Worm (Caenorhabditis elegans) whole organism, L2 larva: Measurements from ENCODE around the gene R13A1.3.

Experiments used
- C34F6.9 ChIP-seq: fragments of 150-350 bp; optimal IDR thresholded peaks from 2 replicates; lab custom pipeline; 2014; ENCODE audit warnings: missing biosample characterization, missing genetic modification characterization
- F13H6.1 ChIP-seq: sonication (generic microtip); optimal IDR thresholded peaks from 2 replicates; lab custom pipeline; 2016; ENCODE audit warnings: missing genetic modification characterization, missing compliant biosample characterization
- R02D3.7 ChIP-seq: fragments of 150-350 bp; optimal IDR thresholded peaks from 2 replicates; lab custom pipeline; 2014; ENCODE audit warnings: missing biosample characterization, missing genetic modification characterization
- Y55F3AM.14 ChIP-seq: fragments of 200-800 bp; sonication (Bioruptor generic); optimal IDR thresholded peaks from 2 replicates; lab custom pipeline; 2018; ENCODE audit warnings: mild to moderate bottlenecking, missing genetic modification characterization, missing compliant biosample characterization
- ZK546.5 ChIP-seq: sonication (generic microtip); optimal IDR thresholded peaks from 2 replicates; lab custom pipeline; 2017; ENCODE audit warnings: missing biosample characterization, missing genetic modification characterization
- ama-1 ChIP-seq: fragments of 150-350 bp; optimal IDR thresholded peaks from 2 replicates; lab custom pipeline; 2018; ENCODE audit warnings: inconsistent platforms
- ceh-16 ChIP-seq: fragments of 150-350 bp; optimal IDR thresholded peaks from 2 replicates; lab custom pipeline; 2014; ENCODE audit warnings: missing biosample characterization, missing genetic modification characterization
- ceh-82 ChIP-seq: fragments of 150-350 bp; optimal IDR thresholded peaks from 2 replicates; lab custom pipeline; 2014; ENCODE audit warnings: missing biosample characterization, missing genetic modification characterization
- dmd-4 ChIP-seq: sonication (generic microtip); optimal IDR thresholded peaks from 2 replicates; lab custom pipeline; 2017; ENCODE audit warnings: missing biosample characterization, missing genetic modification characterization
- egl-27 ChIP-seq: sonication (generic microtip); optimal IDR thresholded peaks from 3 replicates; lab custom pipeline; 2017; ENCODE audit warnings: missing biosample characterization, missing genetic modification reagents, missing genetic modification characterization
- elt-1 ChIP-seq: fragments of 150-350 bp; optimal IDR thresholded peaks from 2 replicates; lab custom pipeline; 2014; ENCODE audit warnings: missing biosample characterization, missing genetic modification characterization
- elt-3 ChIP-seq: sonication (generic microtip); optimal IDR thresholded peaks from 2 replicates; lab custom pipeline; 2017; ENCODE audit warnings: missing biosample characterization, missing genetic modification characterization
- fos-1 ChIP-seq: fragments of 150-350 bp; optimal IDR thresholded peaks from 2 replicates; lab custom pipeline; 2014; ENCODE audit warnings: missing biosample characterization, missing genetic modification characterization
- gmeb-1 ChIP-seq: fragments of 150-350 bp; optimal IDR thresholded peaks from 2 replicates; lab custom pipeline; 2014; ENCODE audit warnings: missing biosample characterization, missing genetic modification characterization
- lsy-2 ChIP-seq, 2 experiments: fragments of 150-350 bp in 1 of 2; sonication (generic microtip) in 1 of 2; optimal IDR thresholded peaks; 2 replicates each; lab custom pipeline; 2014 to 2017; ENCODE audit warnings: missing biosample characterization in 2 of 2, missing genetic modification characterization in 2 of 2
- mbf-1 ChIP-seq: sonication (generic microtip); optimal IDR thresholded peaks from 2 replicates; lab custom pipeline; 2017; ENCODE audit warnings: missing biosample characterization, missing genetic modification characterization
- mdl-1 ChIP-seq, 2 experiments: fragments of 150-350 bp in 1 of 2; sonication (generic microtip) in 1 of 2; optimal IDR thresholded peaks; 2 replicates each; lab custom pipeline; 2017; ENCODE audit warnings: missing biosample characterization in 2 of 2, missing genetic modification characterization in 2 of 2
- nhr-10 ChIP-seq: sonication (generic microtip); optimal IDR thresholded peaks from 2 replicates; lab custom pipeline; 2017; ENCODE audit warnings: missing biosample characterization, missing genetic modification characterization
- nhr-12 ChIP-seq: fragments of 150-350 bp; optimal IDR thresholded peaks from 2 replicates; lab custom pipeline; 2014; ENCODE audit warnings: missing biosample characterization, missing genetic modification characterization
- nhr-129 ChIP-seq: fragments of 150-350 bp; optimal IDR thresholded peaks from 2 replicates; lab custom pipeline; 2014; ENCODE audit warnings: missing biosample characterization, missing genetic modification characterization
- nhr-21 ChIP-seq: fragments of 150-350 bp; optimal IDR thresholded peaks from 2 replicates; lab custom pipeline; 2014; ENCODE audit warnings: missing biosample characterization, missing genetic modification characterization
- nhr-23 ChIP-seq: fragments of 150-350 bp; optimal IDR thresholded peaks from 2 replicates; lab custom pipeline; 2014; ENCODE audit warnings: missing biosample characterization, missing genetic modification reagents, missing genetic modification characterization
- nhr-237 ChIP-seq: fragments of 150-350 bp; optimal IDR thresholded peaks from 2 replicates; lab custom pipeline; 2014; ENCODE audit warnings: missing biosample characterization, missing genetic modification characterization
- nhr-25 ChIP-seq: fragments of 150-350 bp; sonication (generic microtip); optimal IDR thresholded peaks from 3 replicates; lab custom pipeline; 2014; ENCODE audit warnings: missing biosample characterization, missing genetic modification characterization
- nhr-77 ChIP-seq: fragments of 150-350 bp; optimal IDR thresholded peaks from 2 replicates; lab custom pipeline; 2014; ENCODE audit warnings: missing biosample characterization, missing genetic modification characterization
- sem-4 ChIP-seq: fragments of 150-350 bp; optimal IDR thresholded peaks from 2 replicates; lab custom pipeline; 2014; ENCODE audit warnings: missing biosample characterization, missing genetic modification reagents, missing genetic modification characterization
- skn-1 ChIP-seq: sonication (generic microtip); optimal IDR thresholded peaks from 2 replicates; lab custom pipeline; 2017; ENCODE audit warnings: missing biosample characterization, missing genetic modification characterization
- sma-3 ChIP-seq: sonication (generic microtip); optimal IDR thresholded peaks from 2 replicates; lab custom pipeline; 2016; ENCODE audit warnings: missing genetic modification reagents, missing genetic modification characterization, missing compliant biosample characterization
- sma-9 ChIP-seq, 2 experiments: fragments of 150-350 bp in 1 of 2; sonication (generic microtip) in 1 of 2; optimal IDR thresholded peaks; 2 replicates each; lab custom pipeline; 2014 to 2016; ENCODE audit warnings: missing genetic modification characterization in 2 of 2, mild to moderate bottlenecking in 1 of 2, missing biosample characterization in 1 of 2, missing compliant biosample characterization in 1 of 2, missing genetic modification reagents in 1 of 2, moderate library complexity in 1 of 2
- unc-39 ChIP-seq: fragments of 150-350 bp; optimal IDR thresholded peaks from 2 replicates; lab custom pipeline; 2014; ENCODE audit warnings: missing biosample characterization, missing genetic modification characterization
- unc-62 ChIP-seq: fragments of 150-350 bp; optimal IDR thresholded peaks from 2 replicates; lab custom pipeline; 2014; ENCODE audit warnings: missing biosample characterization, missing genetic modification reagents, missing genetic modification characterization
- ztf-1 ChIP-seq: fragments of 200-800 bp; sonication (Bioruptor generic); conservative IDR thresholded peaks from 2 replicates; pipeline ENCODE4 v1.3.6; 2022; ENCODE audit warnings: missing genetic modification characterization, missing compliant biosample characterization
- ztf-11 ChIP-seq: sonication (generic microtip); optimal IDR thresholded peaks from 2 replicates; lab custom pipeline; 2017; ENCODE audit warnings: missing biosample characterization, missing genetic modification characterization
- ztf-4 ChIP-seq: fragments of 150-350 bp; optimal IDR thresholded peaks from 2 replicates; lab custom pipeline; 2014; ENCODE audit warnings: missing biosample characterization, missing genetic modification characterization

Gene R13A1.3

ce11 chrIV:7236248-7236772 lies 32.5 kb downstream of the R13A1.3 start:
- TF ChIP-seq ztf-1 (no peak), ztf-4 (no peak), nhr-21 (tag; lab: Kevin White, UChicago) (peak; percentile 47), nhr-23 (tag; lab: Kevin White, UChicago) (no peak), lsy-2 (tag; optimal IDR thresholded peaks at IDR 0.05; lab: Kevin White, UChicago) (peak in 1 of 2 experiments; percentile 15)

ce11 chrIV:7237668-7238214 lies 33.9 kb downstream of the R13A1.3 start, which contains the start of gene elo-3:
elo-3 (plus strand) TSS chrIV:7237718.
- TF ChIP-seq F13H6.1 (no peak), nhr-237 (no peak), elt-1 (tag; lab: Kevin White, UChicago) (no peak), fos-1 (tag; lab: Kevin White, UChicago) (peak; percentile 61)

- TF ChIP-seq sem-4 (tag; lab: Kevin White, UChicago) (no peak), F13H6.1 (no peak), nhr-25 (tag; lab: Kevin White, UChicago) (peak; percentile 25), ceh-16 (tag; lab: Kevin White, UChicago) (no peak), unc-39 (no peak), mbf-1 (tag; lab: Kevin White, UChicago) (no peak), gmeb-1 (no peak)
Observed at ce11 chrIV:7240564-7240963, 36.8 kb downstream of the R13A1.3 start.

DNA sequence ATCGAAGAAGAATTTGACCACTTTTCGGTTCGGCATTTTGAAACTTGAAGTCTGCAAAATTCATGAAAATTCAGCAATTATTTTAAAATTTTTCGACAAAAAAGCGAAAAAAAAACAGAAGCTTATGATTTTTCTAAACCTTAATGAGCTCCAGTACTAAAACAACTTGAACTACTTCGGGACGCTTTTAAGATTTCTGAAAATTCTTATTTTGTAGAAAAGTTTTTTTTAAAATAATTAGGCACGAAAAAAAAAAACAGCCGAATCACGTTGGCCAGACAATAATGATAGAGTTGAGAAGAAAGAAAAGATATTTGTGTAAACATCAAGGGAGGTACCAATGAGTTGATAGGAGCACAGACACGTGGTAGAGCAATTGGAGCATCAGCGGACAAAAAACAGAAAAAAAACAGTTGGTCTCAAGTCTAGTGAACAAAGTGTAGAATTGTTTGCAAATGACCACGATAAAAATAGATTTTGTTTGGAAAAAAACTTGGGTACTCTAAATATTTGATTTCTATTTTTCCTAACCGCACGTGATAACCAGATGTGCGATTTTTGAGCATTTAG lies 38.5 kb downstream of the R13A1.3 start, which contains the start of gene gstk-2:
gstk-2 (minus strand) TSS at position 51 of the 570 bp plus-strand sequence.
- peak; percentile 62 for TF ChIP-seq sma-9 (GFP tag; optimal IDR thresholded peaks at IDR 0.05; lab: Kevin White, UChicago)
- TF ChIP-seq sma-9 (tag; optimal IDR thresholded peaks at IDR 0.05; lab: Kevin White, UChicago), result no peak
- TF ChIP-seq unc-39, result no peak
- peak in 1 of 2 experiments; percentile 9 for TF ChIP-seq lsy-2 (tag; optimal IDR thresholded peaks at IDR 0.05; lab: Kevin White, UChicago)
- no peak for TF ChIP-seq ztf-11 (tag; lab: Kevin White, UChicago)
- TF ChIP-seq nhr-12 (tag; lab: Kevin White, UChicago), result no peak
- TF ChIP-seq ceh-82 (tag; lab: Kevin White, UChicago), result no peak
- TF ChIP-seq Y55F3AM.14 (GFP tag; lab: Kevin White, UChicago), result no peak
- TF ChIP-seq dmd-4 (tag; lab: Kevin White, UChicago), result no peak
- TF ChIP-seq nhr-21 (tag; lab: Kevin White, UChicago), result no peak
- TF ChIP-seq nhr-129, result peak; percentile 57
- TF ChIP-seq nhr-77, result no peak
- TF ChIP-seq ama-1 (lab: Kevin White, UChicago), result no peak
- peak; percentile 65 for TF ChIP-seq F13H6.1
- TF ChIP-seq skn-1, result no peak
- peak; percentile 42 for TF ChIP-seq C34F6.9 (tag; lab: Kevin White, UChicago)
- TF ChIP-seq nhr-23 (tag; lab: Kevin White, UChicago), result no peak
- no peak for TF ChIP-seq elt-3 (tag; lab: Kevin White, UChicago)
- TF ChIP-seq, all 48 proteins: peak for 5

- TF ChIP-seq F13H6.1, result no peak
- TF ChIP-seq mdl-1 (tag; optimal IDR thresholded peaks at IDR 0.05; lab: Kevin White, UChicago), result no peak
- TF ChIP-seq unc-62 (GFP tag; lab: Kevin White, UChicago), result no peak
- no peak for TF ChIP-seq ZK546.5 (tag; lab: Kevin White, UChicago)
- no peak for TF ChIP-seq Y55F3AM.14 (GFP tag; lab: Kevin White, UChicago)
- no peak for TF ChIP-seq ztf-4
- TF ChIP-seq lsy-2 (tag; optimal IDR thresholded peaks at IDR 0.05; lab: Kevin White, UChicago), result no peak
- TF ChIP-seq R02D3.7 (tag; lab: Kevin White, UChicago), result no peak
- no peak for TF ChIP-seq nhr-10 (tag; lab: Kevin White, UChicago)
- TF ChIP-seq elt-3 (tag; lab: Kevin White, UChicago), result no peak
- no peak for TF ChIP-seq mbf-1 (tag; lab: Kevin White, UChicago)
- TF ChIP-seq fos-1 (tag; lab: Kevin White, UChicago), result no peak
- TF ChIP-seq egl-27 (tag; lab: Kevin White, UChicago), result no peak
- no peak for TF ChIP-seq nhr-25 (tag; lab: Kevin White, UChicago)
- TF ChIP-seq sma-3 (GFP tag; lab: Kevin White, UChicago), result no peak
- TF ChIP-seq nhr-23 (tag; lab: Kevin White, UChicago), result no peak
- no peak for TF ChIP-seq unc-39
- TF ChIP-seq gmeb-1, result no peak
Observed at ce11 chrIV:7243913-7244312, 40.1 kb downstream of the R13A1.3 start, which contains the start of gene afmd-1. afmd-1 (plus strand) TSS chrIV:7244228.
